Worm (Caenorhabditis elegans) whole organism, early embryonic: ENCODE measurements around the gene M04B2.2.

ENCODE experiments used
- B0310.2 ChIP-seq: sonication (generic microtip); optimal IDR thresholded peaks from 2 replicates; lab custom pipeline; 2016; ENCODE audit warnings: mild to moderate bottlenecking, missing genetic modification characterization, missing compliant biosample characterization
- F13C5.2 ChIP-seq: sonication (generic microtip); optimal IDR thresholded peaks from 2 replicates; lab custom pipeline; 2017; ENCODE audit warnings: mild to moderate bottlenecking, missing genetic modification characterization, inconsistent platforms, missing compliant biosample characterization
- aly-1 ChIP-seq: sonication (generic microtip); optimal IDR thresholded peaks from 2 replicates; lab custom pipeline; 2016; ENCODE audit warnings: missing genetic modification characterization, missing compliant biosample characterization
- ama-1 ChIP-seq: fragments of 150-350 bp; optimal IDR thresholded peaks from 2 replicates; lab custom pipeline; 2014
- ceh-13 ChIP-seq: fragments of 200-800 bp; sonication (Bioruptor generic); optimal IDR thresholded peaks from 2 replicates; lab custom pipeline; 2018; ENCODE audit warnings: mild to moderate bottlenecking, missing genetic modification characterization, missing compliant biosample characterization
- ceh-36 ChIP-seq: sonication (generic microtip); optimal IDR thresholded peaks from 2 replicates; lab custom pipeline; 2016; ENCODE audit warnings: missing genetic modification characterization, inconsistent platforms, missing compliant biosample characterization
- ets-7 ChIP-seq: sonication (generic microtip); optimal IDR thresholded peaks from 2 replicates; lab custom pipeline; 2016; ENCODE audit warnings: missing genotype, missing genetic modification characterization, missing compliant biosample characterization
- flt-1 ChIP-seq: fragments of 200-800 bp; sonication (Bioruptor generic); IDR thresholded peaks from 2 replicates; pipeline ENCODE4 v1.3.6; 2022; ENCODE audit warnings: missing genetic modification characterization, missing compliant biosample characterization
- hmbx-1 ChIP-seq: sonication (generic microtip); optimal IDR thresholded peaks from 2 replicates; lab custom pipeline; 2016; ENCODE audit warnings: mild to moderate bottlenecking, missing genetic modification characterization, missing compliant biosample characterization
- hmg-4 ChIP-seq: fragments of 200-800 bp; sonication (Bioruptor generic); optimal IDR thresholded peaks from 2 replicates; lab custom pipeline; 2018; ENCODE audit warnings: mild to moderate bottlenecking, missing genetic modification characterization, missing compliant biosample characterization
- hnd-1 ChIP-seq: sonication (generic microtip); optimal IDR thresholded peaks from 2 replicates; lab custom pipeline; 2016; ENCODE audit warnings: missing genetic modification characterization, missing compliant biosample characterization
- pes-1 ChIP-seq: fragments of 200-800 bp; sonication (Bioruptor generic); IDR thresholded peaks from 2 replicates; pipeline ENCODE4 v1.3.6; 2022; ENCODE audit warnings: missing genetic modification reagents, missing genetic modification characterization, missing compliant biosample characterization
- scrt-1 ChIP-seq: fragments of 200-800 bp; sonication (Bioruptor generic); IDR thresholded peaks from 2 replicates; pipeline ENCODE4 v1.3.6; 2022; ENCODE audit warnings: missing genetic modification characterization, missing compliant biosample characterization
- sea-1 ChIP-seq: fragments of 200-800 bp; sonication (Bioruptor generic); conservative IDR thresholded peaks from 2 replicates; pipeline ENCODE4 v1.3.6; 2022; ENCODE audit warnings: missing genetic modification characterization, missing compliant biosample characterization
- tbx-11 ChIP-seq: fragments of 200-800 bp; sonication (Bioruptor generic); IDR thresholded peaks from 2 replicates; pipeline ENCODE4 v1.3.6; 2022; ENCODE audit warnings: missing genetic modification characterization, missing compliant biosample characterization
- tbx-37 ChIP-seq: fragments of 200-800 bp; sonication (Bioruptor generic); conservative IDR thresholded peaks from 2 replicates; pipeline ENCODE4 v1.3.6; 2022; ENCODE audit warnings: missing genetic modification reagents, missing genetic modification characterization, missing compliant biosample characterization
- tra-4 ChIP-seq: sonication (generic microtip); optimal IDR thresholded peaks from 2 replicates; lab custom pipeline; 2017; ENCODE audit warnings: missing genetic modification characterization, missing compliant biosample characterization

M04B2.2 gene

ce11 chrIV:11551813-11552212, 24.0 kb downstream of the M04B2.2 start, which contains the start of gene col-128:
col-128 (minus strand) TSS chrIV:11551960.
- TF ChIP-seq tbx-37 (GFP tag; lab: Robert Waterston, UW) (no peak), sea-1 (GFP tag; lab: Robert Waterston, UW) (no peak), scrt-1 (GFP tag; lab: Robert Waterston, UW) (no peak), hnd-1 (tag; lab: Kevin White, UChicago) (no peak), ets-7 (tag; lab: Kevin White, UChicago) (no peak), F13C5.2 (tag; lab: Kevin White, UChicago) (no peak), tra-4 (no peak), flt-1 (no peak), ceh-13 (no peak), tbx-11 (GFP tag; lab: Robert Waterston, UW) (no peak), hmg-4 (no peak)

ce11 chrIV:11561677-11562076, 33.8 kb downstream of the M04B2.2 start, which contains the start of gene F12F6.7:
F12F6.7 (minus strand) TSS chrIV:11561833.
- no peak for TF ChIP-seq hnd-1 (tag; lab: Kevin White, UChicago)
- no peak for TF ChIP-seq hmg-4
- TF ChIP-seq ets-7 (tag; lab: Kevin White, UChicago), result no peak
- TF ChIP-seq hmbx-1 (tag; lab: Kevin White, UChicago), result no peak
- no peak for TF ChIP-seq pes-1 (GFP tag; lab: Robert Waterston, UW)
- TF ChIP-seq tbx-11 (GFP tag; lab: Robert Waterston, UW), result no peak
- no peak for TF ChIP-seq ceh-36 (tag; lab: Kevin White, UChicago)
- TF ChIP-seq ama-1, result no peak
- TF ChIP-seq ceh-13, result no peak
- no peak for TF ChIP-seq tbx-37 (GFP tag; lab: Robert Waterston, UW)
- TF ChIP-seq F13C5.2 (tag; lab: Kevin White, UChicago), result no peak
- TF ChIP-seq scrt-1 (GFP tag; lab: Robert Waterston, UW), result no peak
- TF ChIP-seq sea-1 (GFP tag; lab: Robert Waterston, UW), result no peak
- TF ChIP-seq aly-1 (tag; lab: Kevin White, UChicago), result no peak
- TF ChIP-seq B0310.2 (tag; lab: Kevin White, UChicago), result no peak
- no peak for TF ChIP-seq tra-4
- TF ChIP-seq flt-1, result no peak

- no peak for TF ChIP-seq sea-1 (GFP tag; lab: Robert Waterston, UW)
- TF ChIP-seq flt-1, result no peak
- no peak for TF ChIP-seq hnd-1 (tag; lab: Kevin White, UChicago)
- TF ChIP-seq tra-4, result no peak
- TF ChIP-seq tbx-37 (GFP tag; lab: Robert Waterston, UW), result no peak
- no peak for TF ChIP-seq tbx-11 (GFP tag; lab: Robert Waterston, UW)
- TF ChIP-seq scrt-1 (GFP tag; lab: Robert Waterston, UW), result no peak
- TF ChIP-seq B0310.2 (tag; lab: Kevin White, UChicago), result no peak
- TF ChIP-seq ama-1, result no peak
- no peak for TF ChIP-seq pes-1 (GFP tag; lab: Robert Waterston, UW)
- no peak for TF ChIP-seq ceh-36 (tag; lab: Kevin White, UChicago)
- no peak for TF ChIP-seq aly-1 (tag; lab: Kevin White, UChicago)
- TF ChIP-seq hmbx-1 (tag; lab: Kevin White, UChicago), result no peak
- no peak for TF ChIP-seq hmg-4
- no peak for TF ChIP-seq ets-7 (tag; lab: Kevin White, UChicago)
- no peak for TF ChIP-seq F13C5.2 (tag; lab: Kevin White, UChicago)
- TF ChIP-seq ceh-13, result no peak
These were observed 35.2 kb downstream of the M04B2.2 start for ce11 chrIV:11563090-11563489.

ce11 chrIV:11565022-11565421, 37.2 kb downstream of the M04B2.2 start:
- TF ChIP-seq hmbx-1 (tag; lab: Kevin White, UChicago), result no peak
- TF ChIP-seq aly-1 (tag; lab: Kevin White, UChicago), result peak; percentile 33

ce11 chrIV:11566146-11566545, 38.3 kb downstream of the M04B2.2 start, which contains the start of gene sec-24.1:
sec-24.1 (minus strand) TSS chrIV:11566194.
- TF ChIP-seq B0310.2 (tag; lab: Kevin White, UChicago), result no peak
- TF ChIP-seq pes-1 (GFP tag; lab: Robert Waterston, UW), result 0 out of 2 replicates have a peak, but pooled peaks have one; percentile 44
- no peak for TF ChIP-seq hnd-1 (tag; lab: Kevin White, UChicago)
- peak; percentile 47 for TF ChIP-seq F13C5.2 (tag; lab: Kevin White, UChicago)

ce11 chrIV:11568249-11568940, 40.5 kb downstream of the M04B2.2 start:
- TF ChIP-seq hnd-1 (tag; lab: Kevin White, UChicago) (no peak), sea-1 (GFP tag; lab: Robert Waterston, UW) (no peak), hmbx-1 (tag; lab: Kevin White, UChicago) (no peak), ets-7 (tag; lab: Kevin White, UChicago) (no peak), tbx-37 (GFP tag; lab: Robert Waterston, UW) (no peak), aly-1 (tag; lab: Kevin White, UChicago) (no peak)

- TF ChIP-seq pes-1 (GFP tag; lab: Robert Waterston, UW), result no peak
- no peak for TF ChIP-seq ceh-36 (tag; lab: Kevin White, UChicago)
- no peak for TF ChIP-seq ets-7 (tag; lab: Kevin White, UChicago)
- TF ChIP-seq hmbx-1 (tag; lab: Kevin White, UChicago), result no peak
- TF ChIP-seq B0310.2 (tag; lab: Kevin White, UChicago), result no peak
- TF ChIP-seq ama-1, result no peak
- no peak for TF ChIP-seq sea-1 (GFP tag; lab: Robert Waterston, UW)
- no peak for TF ChIP-seq scrt-1 (GFP tag; lab: Robert Waterston, UW)
- TF ChIP-seq ceh-13, result no peak
- TF ChIP-seq tbx-11 (GFP tag; lab: Robert Waterston, UW), result no peak
- no peak for TF ChIP-seq hnd-1 (tag; lab: Kevin White, UChicago)
- no peak for TF ChIP-seq tra-4
- no peak for TF ChIP-seq hmg-4
- TF ChIP-seq aly-1 (tag; lab: Kevin White, UChicago), result no peak
- TF ChIP-seq flt-1, result no peak
These were observed 41.9 kb downstream of the M04B2.2 start for ce11 chrIV:11569795-11570194.
